Fruit fly (Drosophila melanogaster): ENCODE results near the gene rhea.

DNA sequence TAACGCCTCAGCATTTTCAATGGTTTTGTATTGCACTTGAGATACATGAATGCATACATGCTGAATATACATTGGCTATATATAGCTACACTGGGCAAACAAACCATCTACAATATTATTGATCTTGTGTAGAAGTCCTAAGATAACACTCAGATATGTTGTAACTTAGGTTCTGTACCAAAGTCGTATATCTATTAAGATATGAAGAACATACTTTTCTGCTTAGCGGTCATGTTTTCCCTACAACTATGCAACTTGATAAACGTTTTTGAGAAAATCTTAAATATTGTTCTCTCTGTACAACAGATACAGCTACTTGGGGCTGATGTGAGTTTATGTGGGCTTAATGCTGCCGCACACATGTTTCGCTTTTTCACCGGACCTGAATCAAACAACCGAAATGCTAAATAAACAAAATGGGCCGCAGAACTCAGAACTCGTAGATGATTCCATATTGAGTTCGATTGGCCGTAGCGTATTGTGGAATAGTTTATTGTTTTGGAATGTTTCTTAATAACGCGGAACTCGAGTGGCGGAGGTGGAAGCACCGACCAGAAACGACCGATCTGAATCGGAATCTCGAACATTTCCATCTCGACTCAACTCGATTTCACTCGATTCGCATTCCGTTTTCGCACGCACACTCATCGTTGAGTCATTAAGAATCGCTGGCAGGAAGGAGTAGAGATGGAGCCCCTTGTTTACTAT, 4.5 kb downstream of the rhea start:
- TF ChIP-seq cnc (optimal IDR thresholded peaks at IDR 0.05) (no peak), Crg-1 (GFP tag; optimal IDR thresholded peaks at IDR 0.05) (no peak), Mnt (GFP tag; optimal IDR thresholded peaks at IDR 0.05) (no peak), CG33017 (tag; optimal IDR thresholded peaks at IDR 0.05) (no peak), Hr96 (GFP tag; optimal IDR thresholded peaks at IDR 0.05) (no peak), kay (GFP tag; ENCODE audit: borderline replicate concordance) (no peak), CG14711 (tag; optimal IDR thresholded peaks at IDR 0.05) (peak; percentile 46), ovo (GFP tag; optimal IDR thresholded peaks at IDR 0.05) (no peak), CG12768 (GFP tag; optimal IDR thresholded peaks at IDR 0.05) (no peak), Clk (GFP tag; optimal IDR thresholded peaks at IDR 0.05) (no peak), CG5204 (GFP tag; optimal IDR thresholded peaks at IDR 0.05) (no peak), CG7045 (GFP tag; optimal IDR thresholded peaks at IDR 0.05) (no peak), pad (GFP tag; optimal IDR thresholded peaks at IDR 0.05) (no peak)
